Fruit fly (Drosophila melanogaster): ENCODE measurements around the gene hth.

DNA sequence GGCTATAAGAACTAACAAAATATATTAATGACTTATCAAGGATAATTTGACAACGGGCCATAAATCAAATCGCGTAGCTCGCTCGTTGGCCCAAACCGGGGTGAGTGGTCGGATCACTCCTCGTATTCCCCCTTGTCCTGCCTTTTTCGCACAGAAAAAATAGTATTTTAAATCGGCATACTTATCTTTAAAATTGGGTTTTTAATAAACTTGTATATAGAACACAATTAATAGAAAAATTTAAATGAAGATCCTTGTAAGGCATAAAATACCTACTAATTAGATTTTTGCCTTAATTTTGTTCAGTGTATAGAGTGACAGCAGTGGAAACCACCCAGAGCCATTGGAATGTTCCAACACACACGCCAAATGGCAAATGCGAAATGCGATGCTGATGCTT lies 7.6 kb downstream of the hth start:
- TF ChIP-seq usp (GFP tag; optimal IDR thresholded peaks at IDR 0.05) (no peak), psq (optimal IDR thresholded peaks at IDR 0.05) (no peak), pan (optimal IDR thresholded peaks at IDR 0.05) (no peak), CG8478 (optimal IDR thresholded peaks at IDR 0.05) (no peak)
